Worm (Caenorhabditis elegans): ENCODE measurements around the gene lgl-1.

lgl-1 gene

ce11 chrX:873634-874033 lies 2.7 kb upstream of the lgl-1 start:
- TF ChIP-seq Y55F3AM.14 (GFP tag; optimal IDR thresholded peaks at IDR 0.05), result no peak
- no peak for TF ChIP-seq alr-1 (tag; optimal IDR thresholded peaks at IDR 0.05)
- TF ChIP-seq lsy-2 (tag; optimal IDR thresholded peaks at IDR 0.05), result no peak
- TF ChIP-seq egl-27 (tag; optimal IDR thresholded peaks at IDR 0.05), result no peak
- TF ChIP-seq elt-3 (tag; optimal IDR thresholded peaks at IDR 0.05), result no peak

- TF ChIP-seq lsy-2 (tag; optimal IDR thresholded peaks at IDR 0.05) (no peak), F13H6.1 (tag; optimal IDR thresholded peaks at IDR 0.05) (no peak), egl-27 (tag; optimal IDR thresholded peaks at IDR 0.05) (no peak), skn-1 (tag; optimal IDR thresholded peaks at IDR 0.05) (peak; percentile 31), nhr-129 (tag; optimal IDR thresholded peaks at IDR 0.05) (no peak), snpc-4 (tag; optimal IDR thresholded peaks at IDR 0.05) (peak; percentile 78), C34F6.9 (tag; optimal IDR thresholded peaks at IDR 0.05) (no peak), ztf-1 (GFP tag; conservative IDR thresholded peaks at IDR 0.05) (no peak), unc-55 (GFP tag; optimal IDR thresholded peaks at IDR 0.05) (no peak), ztf-11 (tag; optimal IDR thresholded peaks at IDR 0.05) (no peak), Y55F3AM.14 (GFP tag; optimal IDR thresholded peaks at IDR 0.05) (no peak), nhr-25 (tag; optimal IDR thresholded peaks at IDR 0.05) (no peak), blmp-1 (tag; optimal IDR thresholded peaks at IDR 0.05; ENCODE audit: insufficient read depth) (no peak), mbf-1 (tag; optimal IDR thresholded peaks at IDR 0.05) (no peak), zag-1 (tag; optimal IDR thresholded peaks at IDR 0.05) (no peak), mab-5 (tag; optimal IDR thresholded peaks at IDR 0.05) (no peak), fos-1 (tag; optimal IDR thresholded peaks at IDR 0.05) (peak; percentile 74), nhr-21 (tag; optimal IDR thresholded peaks at IDR 0.05) (no peak), alr-1 (tag; optimal IDR thresholded peaks at IDR 0.05) (no peak), dmd-4 (tag; optimal IDR thresholded peaks at IDR 0.05) (no peak)
These were observed 1.2 kb upstream of the lgl-1 start, which contains the start of gene F56F10.1 for ce11 chrX:871957-872715. TSS of gene F56F10.1 (plus strand) at chrX:872603.

ce11 chrX:865214-865613 lies 5.7 kb downstream of the lgl-1 start:
- TF ChIP-seq ztf-4 (tag; optimal IDR thresholded peaks at IDR 0.05), result no peak
- TF ChIP-seq elt-1 (tag; optimal IDR thresholded peaks at IDR 0.05), result no peak
- TF ChIP-seq nhr-129 (tag; optimal IDR thresholded peaks at IDR 0.05), result peak; percentile 26
- TF ChIP-seq unc-39 (tag; optimal IDR thresholded peaks at IDR 0.05), result no peak

ce11 chrX:864293-864731 lies 6.6 kb downstream of the lgl-1 start:
- TF ChIP-seq lin-39 (tag; optimal IDR thresholded peaks at IDR 0.05), result no peak
- TF ChIP-seq mbf-1 (tag; optimal IDR thresholded peaks at IDR 0.05), result no peak
- TF ChIP-seq mdl-1 (tag; optimal IDR thresholded peaks at IDR 0.05), result peak; percentile 53 to 77
- no peak for TF ChIP-seq elt-1 (tag; optimal IDR thresholded peaks at IDR 0.05)
- no peak for TF ChIP-seq aly-2 (tag; optimal IDR thresholded peaks at IDR 0.05)
- TF ChIP-seq nhr-23 (tag; optimal IDR thresholded peaks at IDR 0.05), result no peak
- peak; percentile 51 for TF ChIP-seq nhr-129 (tag; optimal IDR thresholded peaks at IDR 0.05)
- peak; percentile 89 for TF ChIP-seq nhr-21 (tag; optimal IDR thresholded peaks at IDR 0.05)
- no peak for TF ChIP-seq alr-1 (tag; optimal IDR thresholded peaks at IDR 0.05)
- TF ChIP-seq unc-62 (GFP tag; optimal IDR thresholded peaks at IDR 0.05), result no peak
- peak; percentile 72 for TF ChIP-seq blmp-1 (tag; optimal IDR thresholded peaks at IDR 0.05; ENCODE audit: insufficient read depth)
- no peak for TF ChIP-seq ztf-1 (GFP tag; conservative IDR thresholded peaks at IDR 0.05)
- TF ChIP-seq nhr-12 (tag; optimal IDR thresholded peaks at IDR 0.05), result no peak
- TF ChIP-seq dmd-4 (tag; optimal IDR thresholded peaks at IDR 0.05), result no peak
- peak; percentile 94 for TF ChIP-seq nhr-25 (tag; optimal IDR thresholded peaks at IDR 0.05)
- TF ChIP-seq elt-3 (tag; optimal IDR thresholded peaks at IDR 0.05), result no peak
- no peak for TF ChIP-seq nhr-10 (tag; optimal IDR thresholded peaks at IDR 0.05)
- TF ChIP-seq gmeb-1 (tag; optimal IDR thresholded peaks at IDR 0.05), result no peak
- no peak for TF ChIP-seq sem-4 (tag; optimal IDR thresholded peaks at IDR 0.05)
- peak; percentile 31 for TF ChIP-seq fos-1 (tag; optimal IDR thresholded peaks at IDR 0.05)
- peak; percentile 28 for TF ChIP-seq egl-27 (tag; optimal IDR thresholded peaks at IDR 0.05)
- TF ChIP-seq ztf-4 (tag; optimal IDR thresholded peaks at IDR 0.05), result peak; percentile 2
- TF ChIP-seq sma-9 (GFP tag; optimal IDR thresholded peaks at IDR 0.05), result peak; percentile 97
- no peak for TF ChIP-seq sma-9 (tag; optimal IDR thresholded peaks at IDR 0.05)
- TF ChIP-seq skn-1 (tag; optimal IDR thresholded peaks at IDR 0.05), result no peak
- no peak for TF ChIP-seq unc-55 (GFP tag; optimal IDR thresholded peaks at IDR 0.05)
- no peak for TF ChIP-seq peb-1 (tag; optimal IDR thresholded peaks at IDR 0.05)
- TF ChIP-seq lsy-2 (tag; optimal IDR thresholded peaks at IDR 0.05), result peak in 1 of 2 experiments; percentile 25
- no peak for TF ChIP-seq nhr-77 (tag; optimal IDR thresholded peaks at IDR 0.05)
- TF ChIP-seq mab-5 (tag; optimal IDR thresholded peaks at IDR 0.05), result no peak
- no peak for TF ChIP-seq lin-11 (tag; optimal IDR thresholded peaks at IDR 0.05)
- TF ChIP-seq ceh-16 (tag; optimal IDR thresholded peaks at IDR 0.05), result no peak
- TF ChIP-seq zag-1 (tag; optimal IDR thresholded peaks at IDR 0.05), result no peak
- TF ChIP-seq sma-3 (GFP tag; optimal IDR thresholded peaks at IDR 0.05), result peak; percentile 89
- no peak for TF ChIP-seq C34F6.9 (tag; optimal IDR thresholded peaks at IDR 0.05)
- peak; percentile 50 for TF ChIP-seq F13H6.1 (tag; optimal IDR thresholded peaks at IDR 0.05)
- no peak for TF ChIP-seq ama-1 (optimal IDR thresholded peaks at IDR 0.05)
- TF ChIP-seq snpc-4 (tag; optimal IDR thresholded peaks at IDR 0.05), result no peak
- TF ChIP-seq unc-39 (tag; optimal IDR thresholded peaks at IDR 0.05), result no peak
- TF ChIP-seq nhr-6 (tag; optimal IDR thresholded peaks at IDR 0.05), result peak; percentile 59
- no peak for TF ChIP-seq ZK546.5 (tag; optimal IDR thresholded peaks at IDR 0.05)
